Worm (Caenorhabditis elegans): ENCODE measurements around the gene C15F1.8.

C15F1.8 gene

DNA sequence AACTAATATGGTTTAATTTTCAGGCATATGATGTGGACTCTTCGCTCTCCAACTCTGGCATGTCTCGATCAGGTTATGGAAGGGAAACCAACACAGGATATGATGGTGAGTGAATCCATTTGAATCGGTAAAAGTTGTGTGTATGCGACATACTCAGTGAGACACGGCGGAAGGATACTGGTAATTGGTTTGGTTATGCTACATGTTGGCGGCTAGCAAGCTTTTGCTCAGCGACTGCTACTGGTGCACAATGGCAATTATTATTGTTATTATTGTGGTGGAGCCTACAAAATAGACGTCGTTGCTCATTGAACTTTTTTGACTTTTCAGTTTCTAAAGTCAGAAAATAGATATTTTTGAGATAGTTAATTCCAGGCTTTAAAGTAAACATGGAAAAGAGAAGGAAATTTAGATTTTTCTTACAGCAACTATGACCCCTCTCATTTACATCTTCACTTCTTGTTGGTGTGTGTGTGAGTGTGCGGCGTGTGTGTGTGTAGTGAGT lies 36.9 kb downstream of the C15F1.8 start:
- TF ChIP-seq K11D2.4 (GFP tag; IDR thresholded peaks at IDR 0.05) (no peak), snpc-4 (GFP tag; optimal IDR thresholded peaks at IDR 0.05) (no peak), snpc-4 (tag; optimal IDR thresholded peaks at IDR 0.05) (no peak), B0019.2 (GFP tag; conservative IDR thresholded peaks at IDR 0.05) (no peak), F10E7.11 (tag; optimal IDR thresholded peaks at IDR 0.05) (no peak), bed-2 (GFP tag; IDR thresholded peaks at IDR 0.05) (no peak), pha-4 (tag; optimal IDR thresholded peaks at IDR 0.05) (no peak), nfya-2 (GFP tag; IDR thresholded peaks at IDR 0.05) (no peak), cebp-2 (GFP tag; IDR thresholded peaks at IDR 0.05) (no peak), F55B11.4 (tag; optimal IDR thresholded peaks at IDR 0.05; ENCODE audit: borderline replicate concordance, insufficient read depth) (no peak), ceh-79 (tag; optimal IDR thresholded peaks at IDR 0.05) (no peak)

DNA sequence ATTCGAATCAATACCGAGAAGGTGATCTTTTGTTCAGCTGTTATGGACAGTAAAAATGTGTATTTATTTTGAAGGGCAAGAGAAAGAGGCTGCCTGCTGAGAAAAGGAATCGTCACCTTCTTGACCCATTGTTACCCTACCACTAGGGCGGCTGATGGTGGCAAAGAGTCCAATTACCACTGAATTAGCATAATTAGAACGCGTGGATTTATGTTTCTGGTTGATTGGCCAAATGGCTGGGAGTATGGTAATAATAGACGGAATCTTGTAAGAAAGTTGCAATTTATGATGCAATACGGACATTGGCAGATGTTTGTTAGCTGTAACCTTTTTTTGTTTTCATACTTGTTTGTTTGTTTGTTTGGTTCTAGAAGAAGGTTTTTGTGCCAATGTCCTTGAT lies 37.8 kb downstream of the C15F1.8 start:
- TF ChIP-seq lsy-27 (tag; optimal IDR thresholded peaks at IDR 0.05; ENCODE audit: borderline replicate concordance, insufficient read depth) (no peak), zfh-2 (GFP tag; conservative IDR thresholded peaks at IDR 0.05) (no peak), cebp-2 (GFP tag; IDR thresholded peaks at IDR 0.05) (no peak), madf-8 (GFP tag; conservative IDR thresholded peaks at IDR 0.05) (no peak), pbrm-1 (GFP tag; IDR thresholded peaks at IDR 0.05) (no peak), chd-7 (tag; optimal IDR thresholded peaks at IDR 0.05) (no peak), F57A8.1 (GFP tag; optimal IDR thresholded peaks at IDR 0.05) (no peak), dpff-1 (tag; optimal IDR thresholded peaks at IDR 0.05) (no peak), F23B12.7 (tag; optimal IDR thresholded peaks at IDR 0.05; ENCODE audit: insufficient read depth) (no peak), tbp1 (GFP tag; optimal IDR thresholded peaks at IDR 0.05) (no peak), ceh-40 (GFP tag; IDR thresholded peaks at IDR 0.05) (no peak), hsf-1 (GFP tag; IDR thresholded peaks at IDR 0.05) (no peak), Y95B8A.8 (GFP tag; IDR thresholded peaks at IDR 0.05) (no peak)

DNA sequence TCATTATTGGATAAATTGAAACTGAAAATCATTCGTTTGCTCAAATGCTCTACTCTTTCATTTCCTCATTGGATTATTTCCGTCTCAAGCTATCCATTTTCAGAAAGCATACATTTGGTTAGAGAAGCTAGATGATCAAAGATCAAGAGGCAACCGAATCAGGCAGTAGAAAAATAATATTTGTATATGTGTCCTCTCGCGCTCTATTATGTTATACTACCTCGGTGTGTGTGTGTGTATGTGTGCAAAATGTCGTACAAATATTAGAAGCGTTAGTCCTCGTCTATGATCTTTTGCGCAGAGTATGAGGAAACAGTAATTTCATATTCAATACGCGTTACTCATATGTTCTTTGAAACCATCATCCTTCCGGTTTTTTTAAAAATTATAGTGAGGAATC lies 40.6 kb downstream of the C15F1.8 start:
- no peak for TF ChIP-seq madf-10 (tag; optimal IDR thresholded peaks at IDR 0.05)
- TF ChIP-seq K11D2.4 (GFP tag; IDR thresholded peaks at IDR 0.05): no peak
- no peak for TF ChIP-seq lin-35 (GFP tag; optimal IDR thresholded peaks at IDR 0.05)
- TF ChIP-seq lag-1 (GFP tag; IDR thresholded peaks at IDR 0.05): no peak
- TF ChIP-seq tlf-1 (GFP tag; optimal IDR thresholded peaks at IDR 0.05): no peak
- TF ChIP-seq hlh-26 (GFP tag; conservative IDR thresholded peaks at IDR 0.05): no peak
- no peak for TF ChIP-seq egl-44 (GFP tag; IDR thresholded peaks at IDR 0.05)
- TF ChIP-seq hrde-1 (tag; optimal IDR thresholded peaks at IDR 0.05; ENCODE audit: borderline replicate concordance): no peak
- TF ChIP-seq somi-1 (GFP tag; optimal IDR thresholded peaks at IDR 0.05): no peak

DNA sequence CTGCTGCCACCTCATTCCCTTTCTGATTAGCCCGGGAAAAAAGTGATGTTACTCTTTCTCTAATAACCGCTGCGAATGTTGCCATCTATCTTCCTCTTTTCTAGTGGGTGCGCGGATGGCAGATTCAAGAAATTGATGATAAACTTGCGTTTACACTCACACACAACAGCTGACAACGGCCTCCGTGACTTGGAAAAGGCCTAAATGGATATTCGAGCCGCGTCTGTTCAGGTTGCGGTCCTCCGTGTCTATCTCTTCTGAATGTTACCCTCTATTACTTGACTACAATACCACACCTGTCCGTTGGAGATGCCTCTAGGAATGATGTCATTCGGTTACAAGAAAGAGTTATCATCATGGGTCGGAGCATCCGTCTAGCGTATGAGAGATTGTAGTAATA lies 41.1 kb downstream of the C15F1.8 start:
- TF ChIP-seq nhr-80 (tag; optimal IDR thresholded peaks at IDR 0.05) (peak; percentile 38), rcor-1 (GFP tag; IDR thresholded peaks at IDR 0.05) (no peak), lin-40 (tag; optimal IDR thresholded peaks at IDR 0.05) (no peak), ztf-6 (GFP tag; IDR thresholded peaks at IDR 0.05) (no peak), Y67H2A.10 (GFP tag; conservative IDR thresholded peaks at IDR 0.05) (no peak)
